Fruit fly (Drosophila melanogaster) whole organism, embryonic: Measurements from ENCODE around the gene CG6928.

Experiments
- Adf1 ChIP-seq: fragments of 200-800 bp; sonication (Bioruptor generic); IDR thresholded peaks from 2 replicates; pipeline ENCODE4 v1.3.6; 2022; ENCODE audit warnings: missing biosample characterization, missing genetic modification characterization
- Aef1 ChIP-seq: fragments of 200-800 bp; sonication (Bioruptor generic); IDR thresholded peaks from 3 replicates; pipeline ENCODE4 v1.3.6; 2022; ENCODE audit warnings: missing biosample characterization, missing genetic modification characterization
- B-H1 ChIP-seq: fragments of 200-800 bp; sonication (Bioruptor generic); IDR thresholded peaks from 3 replicates; pipeline ENCODE4 v1.3.6; 2022; ENCODE audit warnings: missing biosample characterization, missing genetic modification characterization
- CG10267 ChIP-seq: fragments of 200-800 bp; sonication (Bioruptor generic); optimal IDR thresholded peaks from 2 replicates; lab custom pipeline; 2018; ENCODE audit warnings: missing biosample characterization, mild to moderate bottlenecking, missing genetic modification characterization, moderate library complexity
- CG11085 ChIP-seq: fragments of 200-800 bp; sonication (Bioruptor generic); IDR thresholded peaks from 2 replicates; pipeline ENCODE4 v1.3.6; 2022; ENCODE audit warnings: missing biosample characterization, missing genetic modification characterization
- CG11456 ChIP-seq: fragments of 200-800 bp; sonication (Bioruptor generic); IDR thresholded peaks from 3 replicates; pipeline ENCODE4 v1.3.6; 2022; ENCODE audit warnings: missing biosample characterization, missing genetic modification characterization
- CG12299 ChIP-seq: fragments of 200-800 bp; sonication (Bioruptor generic); optimal IDR thresholded peaks from 2 replicates; lab custom pipeline; 2018; ENCODE audit warnings: missing biosample characterization, mild to moderate bottlenecking, missing genetic modification characterization
- CG1233 ChIP-seq: fragments of 200-800 bp; sonication (Bioruptor generic); optimal IDR thresholded peaks from 4 replicates; lab custom pipeline; 2018; ENCODE audit warnings: missing biosample characterization, mild to moderate bottlenecking, missing genetic modification characterization
- CG13424 ChIP-seq: fragments of 200-800 bp; sonication (Bioruptor generic); optimal IDR thresholded peaks from 2 replicates; lab custom pipeline; 2019; ENCODE audit warnings: missing biosample characterization, mild to moderate bottlenecking, missing genetic modification characterization, moderate library complexity
- CG13624 ChIP-seq: fragments of 200-800 bp; sonication (Bioruptor generic); optimal IDR thresholded peaks from 2 replicates; lab custom pipeline; 2016; ENCODE audit warnings: missing biosample characterization, missing genetic modification characterization
- CG1647 ChIP-seq: fragments of 200-800 bp; sonication (Bioruptor generic); optimal IDR thresholded peaks from 3 replicates; lab custom pipeline; 2016; ENCODE audit warnings: missing biosample characterization, missing genetic modification characterization
- CG17328 ChIP-seq: fragments of 200-800 bp; sonication (Bioruptor generic); IDR thresholded peaks from 2 replicates; pipeline ENCODE4 v1.3.6; 2022; ENCODE audit warnings: missing biosample characterization, missing genetic modification characterization
- CG17912 ChIP-seq: fragments of 200-800 bp; sonication (Bioruptor generic); optimal IDR thresholded peaks from 2 replicates; lab custom pipeline; 2018; ENCODE audit warnings: missing biosample characterization, mild to moderate bottlenecking, missing genetic modification characterization
- CG2129 ChIP-seq: fragments of 200-800 bp; sonication (Bioruptor generic); IDR thresholded peaks from 2 replicates; pipeline ENCODE4 v1.3.6; 2022; ENCODE audit warnings: missing biosample characterization, missing genetic modification characterization; ENCODE audit not compliant: partially characterized antibody
- CG2199 ChIP-seq: fragments of 200-800 bp; sonication (Bioruptor generic); IDR thresholded peaks from 3 replicates; pipeline ENCODE4 v1.3.6; 2022; ENCODE audit warnings: missing biosample characterization, missing genetic modification characterization
- CG32532 ChIP-seq: fragments of 200-800 bp; sonication (Bioruptor generic); IDR thresholded peaks from 2 replicates; pipeline ENCODE4 v1.3.6; 2022; ENCODE audit warnings: missing biosample characterization, missing genetic modification characterization
- CG34422 ChIP-seq: fragments of 200-800 bp; sonication (Bioruptor generic); IDR thresholded peaks from 3 replicates; pipeline ENCODE4 v1.3.6; 2022; ENCODE audit warnings: missing biosample characterization, missing genetic modification characterization
- CG3847 ChIP-seq: fragments of 200-800 bp; sonication (Bioruptor generic); IDR thresholded peaks from 2 replicates; pipeline ENCODE4 v1.3.6; 2022; ENCODE audit warnings: missing biosample characterization, missing genetic modification characterization
- CG42726 ChIP-seq: fragments of 200-800 bp; sonication (Bioruptor generic); IDR thresholded peaks from 2 replicates; pipeline ENCODE4 v1.3.6; 2022; ENCODE audit warnings: missing biosample characterization, missing genetic modification characterization; ENCODE audit not compliant: partially characterized antibody
- CG4730 ChIP-seq: fragments of 200-800 bp; sonication (Bioruptor generic); IDR thresholded peaks from 2 replicates; pipeline ENCODE4 v1.3.6; 2022; ENCODE audit warnings: missing biosample characterization, missing genetic modification characterization
- CG5245 ChIP-seq: fragments of 200-800 bp; sonication (Bioruptor generic); optimal IDR thresholded peaks from 3 replicates; lab custom pipeline; 2016; ENCODE audit warnings: missing biosample characterization, missing genetic modification characterization
- CG6272 ChIP-seq: fragments of 200-800 bp; sonication (Bioruptor generic); IDR thresholded peaks from 2 replicates; pipeline ENCODE4 v1.3.6; 2022; ENCODE audit warnings: missing biosample characterization, missing genetic modification characterization
- CG7372 ChIP-seq: fragments of 200-800 bp; sonication (Bioruptor generic); IDR thresholded peaks from 2 replicates; pipeline ENCODE4 v1.3.6; 2022; ENCODE audit warnings: missing biosample characterization, missing genetic modification characterization
- CG7786 ChIP-seq: fragments of 200-800 bp; sonication (Bioruptor generic); optimal IDR thresholded peaks from 2 replicates; lab custom pipeline; 2016; ENCODE audit warnings: missing biosample characterization, missing genetic modification characterization
- CG7839 ChIP-seq: fragments of 200-800 bp; sonication (Bioruptor generic); optimal IDR thresholded peaks from 3 replicates; lab custom pipeline; 2018; ENCODE audit warnings: missing biosample characterization, mild to moderate bottlenecking, missing genetic modification characterization, moderate library complexity
- CG9876 ChIP-seq: fragments of 200-800 bp; sonication (Bioruptor generic); optimal IDR thresholded peaks from 2 replicates; lab custom pipeline; 2016; ENCODE audit warnings: missing biosample characterization, missing genetic modification characterization
- Dbx ChIP-seq: fragments of 200-800 bp; sonication (Bioruptor generic); IDR thresholded peaks from 3 replicates; pipeline ENCODE4 v1.3.6; 2022; ENCODE audit warnings: missing biosample characterization, missing genetic modification characterization
- Dip3 ChIP-seq: fragments of 200-800 bp; sonication (Bioruptor generic); optimal IDR thresholded peaks from 3 replicates; lab custom pipeline; 2016; ENCODE audit warnings: missing biosample characterization, missing genetic modification characterization
- E2f2 ChIP-seq: fragments of 200-800 bp; sonication (Bioruptor generic); IDR thresholded peaks from 2 replicates; pipeline ENCODE4 v1.3.6; 2022; ENCODE audit warnings: missing biosample characterization, missing genetic modification characterization
- Jarid2 ChIP-seq: fragments of 200-800 bp; sonication (Bioruptor generic); optimal IDR thresholded peaks from 3 replicates; lab custom pipeline; 2017; ENCODE audit warnings: mild to moderate bottlenecking, missing biosample characterization, missing genetic modification reagents, missing genetic modification characterization
- Kr ChIP-seq: fragments of 200-800 bp; sonication (Bioruptor generic); optimal IDR thresholded peaks from 2 replicates; lab custom pipeline; 2017; ENCODE audit warnings: missing biosample characterization, mild to moderate bottlenecking, missing genetic modification characterization
- NFAT ChIP-seq: fragments of 200-800 bp; sonication (Bioruptor generic); IDR thresholded peaks from 2 replicates; pipeline ENCODE4 v1.3.6; 2022; ENCODE audit warnings: missing biosample characterization, missing genetic modification characterization
- Nf-YA ChIP-seq: fragments of 200-800 bp; sonication (Bioruptor generic); IDR thresholded peaks from 2 replicates; pipeline ENCODE4 v1.3.6; 2022; ENCODE audit warnings: missing biosample characterization, missing genetic modification characterization
- Opbp ChIP-seq: fragments of 200-800 bp; sonication (Bioruptor generic); IDR thresholded peaks from 3 replicates; pipeline ENCODE4 v1.3.6; 2022; ENCODE audit warnings: missing biosample characterization, missing genetic modification characterization; ENCODE audit not compliant: partially characterized antibody
- Rfx ChIP-seq: fragments of 200-800 bp; sonication (Bioruptor generic); IDR thresholded peaks from 2 replicates; pipeline ENCODE4 v1.3.6; 2022; ENCODE audit warnings: missing biosample characterization, missing genetic modification characterization
- Scr ChIP-seq: fragments of 200-800 bp; sonication (Bioruptor generic); IDR thresholded peaks from 2 replicates; pipeline ENCODE4 v1.3.6; 2022; ENCODE audit warnings: missing biosample characterization, missing genetic modification characterization; ENCODE audit not compliant: partially characterized antibody
- amos ChIP-seq: fragments of 200-800 bp; sonication (Bioruptor generic); IDR thresholded peaks from 2 replicates; pipeline ENCODE4 v1.3.6; 2022; ENCODE audit warnings: missing biosample characterization, missing genetic modification characterization; ENCODE audit not compliant: partially characterized antibody
- chn ChIP-seq: fragments of 200-800 bp; sonication (Bioruptor generic); optimal IDR thresholded peaks from 2 replicates; lab custom pipeline; 2016; ENCODE audit warnings: missing biosample characterization, missing genetic modification characterization
- fd3F ChIP-seq: fragments of 200-800 bp; sonication (Bioruptor generic); optimal IDR thresholded peaks from 2 replicates; lab custom pipeline; 2018; ENCODE audit warnings: missing biosample characterization, mild to moderate bottlenecking, missing genetic modification characterization, moderate library complexity
- her ChIP-seq: fragments of 200-800 bp; sonication (Bioruptor generic); optimal IDR thresholded peaks from 2 replicates; lab custom pipeline; 2016; ENCODE audit warnings: missing biosample characterization, missing genetic modification characterization
- insv ChIP-seq, 2 experiments: fragments of 200-800 bp; sonication (Bioruptor generic); optimal IDR thresholded peaks; 3 replicates each; lab custom pipeline; 2016 to 2018; ENCODE audit warnings: missing biosample characterization in 2 of 2, missing genetic modification characterization in 2 of 2
- kni ChIP-seq: fragments of 200-800 bp; sonication (Bioruptor generic); optimal IDR thresholded peaks from 3 replicates; lab custom pipeline; 2017; ENCODE audit warnings: mild to moderate bottlenecking, missing biosample characterization, missing genetic modification reagents, missing genetic modification characterization
- pros ChIP-seq: fragments of 200-800 bp; sonication (Bioruptor generic); optimal IDR thresholded peaks from 3 replicates; lab custom pipeline; 2019; ENCODE audit warnings: missing biosample characterization, mild to moderate bottlenecking, missing genetic modification characterization, moderate library complexity
- pum ChIP-seq: fragments of 200-800 bp; sonication (Bioruptor generic); optimal IDR thresholded peaks from 2 replicates; lab custom pipeline; 2016; ENCODE audit warnings: missing biosample characterization, missing genetic modification characterization
- ranshi ChIP-seq: fragments of 200-800 bp; sonication (Bioruptor generic); IDR thresholded peaks from 2 replicates; pipeline ENCODE4 v1.3.6; 2022; ENCODE audit warnings: missing biosample characterization, missing genetic modification characterization
- sna ChIP-seq: fragments of 200-800 bp; sonication (Bioruptor generic); IDR thresholded peaks from 2 replicates; pipeline ENCODE4 v1.3.6; 2022; ENCODE audit warnings: missing biosample characterization, missing genetic modification characterization; ENCODE audit not compliant: partially characterized antibody
- tgo ChIP-seq: fragments of 200-800 bp; sonication (Bioruptor generic); IDR thresholded peaks from 3 replicates; pipeline ENCODE4 v1.3.6; 2022; ENCODE audit warnings: missing biosample characterization, missing genetic modification characterization
- trem ChIP-seq: fragments of 200-800 bp; optimal IDR thresholded peaks from 3 replicates; lab custom pipeline; 2019; ENCODE audit warnings: missing biosample characterization, mild to moderate bottlenecking, missing genetic modification characterization, moderate library complexity
- zen ChIP-seq: fragments of 200-800 bp; sonication (Bioruptor generic); optimal IDR thresholded peaks from 3 replicates; lab custom pipeline; 2018; ENCODE audit warnings: missing biosample characterization, mild to moderate bottlenecking, missing genetic modification characterization, moderate library complexity
- zen2 ChIP-seq: fragments of 200-800 bp; sonication (Bioruptor generic); IDR thresholded peaks from 3 replicates; pipeline ENCODE4 v1.3.6; 2022; ENCODE audit warnings: missing biosample characterization, missing genetic modification characterization; ENCODE audit not compliant: partially characterized antibody
- zfh2 ChIP-seq: fragments of 200-800 bp; sonication (Bioruptor generic); optimal IDR thresholded peaks from 2 replicates; lab custom pipeline; 2016; ENCODE audit warnings: missing biosample characterization, missing genetic modification characterization

CG6928 gene

dm6 chr3L:11992960-11993359, 10.0 kb upstream of the CG6928 start, which contains the start of gene viaf (continued):
- TF ChIP-seq Nf-YA (GFP tag; lab: Robert Waterston, UW) (no peak), CG11085 (no peak), tgo (GFP tag; lab: Robert Waterston, UW) (peak; percentile 29; the same call in 2 of the 3 replicates), CG7839 (no peak), pros (GFP tag; lab: Kevin White, UChicago) (no peak), Dip3 (GFP tag; lab: Kevin White, UChicago) (no peak), Aef1 (peak; percentile 32; the same call in 1 of the 3 replicates), CG3847 (GFP tag; lab: Robert Waterston, UW) (0 out of 2 replicates have a peak, but pooled peaks have one; percentile 29), NFAT (peak; percentile 64), chn (GFP tag; lab: Kevin White, UChicago) (peak; percentile 1), Dbx (GFP tag; lab: Robert Waterston, UW) (0 out of 3 replicates have a peak, but pooled peaks have one; percentile 39), CG1647 (GFP tag; lab: Kevin White, UChicago) (peak; percentile 9), Kr (GFP tag; lab: Kevin White, UChicago) (no peak), CG32532 (GFP tag; lab: Robert Waterston, UW) (peak; percentile 74), CG10267 (tag; lab: Kevin White, UChicago) (peak; percentile 70), CG9876 (GFP tag; lab: Kevin White, UChicago) (no peak), CG17912 (peak; percentile 42), CG12299 (tag; lab: Kevin White, UChicago) (peak; percentile 26), CG6272 (GFP tag; lab: Robert Waterston, UW) (peak; percentile 34), zen (tag; lab: Kevin White, UChicago) (peak; percentile 30), sna (GFP tag; lab: Robert Waterston, UW) (peak; percentile 94), insv (GFP tag; optimal IDR thresholded peaks at IDR 0.05; lab: Kevin White, UChicago) (no peak), trem (tag; lab: Kevin White, UChicago) (peak; percentile 67), zen2 (GFP tag; lab: Robert Waterston, UW) (peak; percentile 79), CG1233 (GFP tag; lab: Kevin White, UChicago) (no peak), B-H1 (GFP tag; lab: Robert Waterston, UW) (peak; percentile 16; the same call in 1 of the 3 replicates), CG17328 (GFP tag; lab: Robert Waterston, UW) (no peak), CG7786 (GFP tag; lab: Kevin White, UChicago) (no peak), CG42726 (GFP tag; lab: Robert Waterston, UW) (peak; percentile 91), ranshi (GFP tag; lab: Robert Waterston, UW) (no peak), CG4730 (GFP tag; lab: Robert Waterston, UW) (no peak), CG11456 (peak; percentile 62; the same call in 1 of the 3 replicates), Rfx (GFP tag; lab: Robert Waterston, UW) (peak; percentile 77), CG5245 (GFP tag; lab: Kevin White, UChicago) (peak; percentile 24), CG2129 (peak; percentile 78), fd3F (GFP tag; lab: Kevin White, UChicago) (peak; percentile 30), CG7372 (GFP tag; lab: Robert Waterston, UW) (peak; percentile 25; the same call in 1 of the 2 replicates), zfh2 (GFP tag; lab: Kevin White, UChicago) (peak; percentile 36), CG13624 (no peak), Scr (peak; percentile 94), Adf1 (GFP tag; lab: Robert Waterston, UW) (peak; percentile 18; the same call in 1 of the 2 replicates), her (GFP tag; lab: Kevin White, UChicago) (no peak), CG34422 (peak; percentile 52; the same call in 2 of the 3 replicates), CG2199 (GFP tag; lab: Robert Waterston, UW) (no peak), pum (GFP tag; lab: Kevin White, UChicago) (no peak), kni (GFP tag; lab: Kevin White, UChicago) (no peak), amos (GFP tag; lab: Robert Waterston, UW) (peak; percentile 96), E2f2 (GFP tag; lab: Robert Waterston, UW) (peak; percentile 58; the same call in 1 of the 2 replicates), CG13424 (tag; lab: Kevin White, UChicago) (peak; percentile 64), Jarid2 (peak; percentile 25), Opbp (GFP tag; lab: Robert Waterston, UW) (peak; percentile 97)
